Worm (Caenorhabditis elegans) whole organism, mixed stage, embryonic: Measurements from ENCODE around the gene ZK632.4.

Experiments used
- ceh-39 ChIP-seq: fragments of 150-350 bp; optimal IDR thresholded peaks from 2 replicates; lab custom pipeline; 2014; ENCODE audit warnings: missing biosample characterization, missing genetic modification characterization
- ceh-43 ChIP-seq: fragments of 200-800 bp; sonication (Bioruptor generic); optimal IDR thresholded peaks from 2 replicates; lab custom pipeline; 2018; ENCODE audit warnings: mild to moderate bottlenecking, missing genetic modification characterization, moderate library complexity, missing compliant biosample characterization
- ces-1 ChIP-seq: fragments of 150-350 bp; optimal IDR thresholded peaks from 2 replicates; lab custom pipeline; 2014; ENCODE audit warnings: missing biosample characterization, missing genetic modification reagents, missing genetic modification characterization
- drap-1 ChIP-seq: fragments of 200-800 bp; sonication (Bioruptor generic); optimal IDR thresholded peaks from 3 replicates; lab custom pipeline; 2018; ENCODE audit warnings: mild to moderate bottlenecking, missing genetic modification characterization, missing compliant biosample characterization
- lin-13 ChIP-seq: fragments of 150-350 bp; optimal IDR thresholded peaks from 2 replicates; lab custom pipeline; 2014; ENCODE audit warnings: missing biosample characterization, missing genetic modification characterization
- nhr-76 ChIP-seq: sonication (generic microtip); optimal IDR thresholded peaks from 2 replicates; lab custom pipeline; 2017; ENCODE audit warnings: missing biosample characterization, missing genetic modification characterization
- pha-4 ChIP-seq: fragments of 150-350 bp; optimal IDR thresholded peaks from 2 replicates; lab custom pipeline; 2018; ENCODE audit warnings: missing biosample characterization, missing genetic modification reagents, missing genetic modification characterization
- unc-39 ChIP-seq: fragments of 150-350 bp; optimal IDR thresholded peaks from 2 replicates; lab custom pipeline; 2014; ENCODE audit warnings: missing biosample characterization, missing genetic modification characterization
- zip-8 ChIP-seq: fragments of 150-350 bp; optimal IDR thresholded peaks from 2 replicates; lab custom pipeline; 2014; ENCODE audit warnings: missing biosample characterization, missing genetic modification characterization
- ztf-11 ChIP-seq: fragments of 150-350 bp; optimal IDR thresholded peaks from 2 replicates; lab custom pipeline; 2014; ENCODE audit warnings: missing biosample characterization, missing genetic modification characterization

DNA sequence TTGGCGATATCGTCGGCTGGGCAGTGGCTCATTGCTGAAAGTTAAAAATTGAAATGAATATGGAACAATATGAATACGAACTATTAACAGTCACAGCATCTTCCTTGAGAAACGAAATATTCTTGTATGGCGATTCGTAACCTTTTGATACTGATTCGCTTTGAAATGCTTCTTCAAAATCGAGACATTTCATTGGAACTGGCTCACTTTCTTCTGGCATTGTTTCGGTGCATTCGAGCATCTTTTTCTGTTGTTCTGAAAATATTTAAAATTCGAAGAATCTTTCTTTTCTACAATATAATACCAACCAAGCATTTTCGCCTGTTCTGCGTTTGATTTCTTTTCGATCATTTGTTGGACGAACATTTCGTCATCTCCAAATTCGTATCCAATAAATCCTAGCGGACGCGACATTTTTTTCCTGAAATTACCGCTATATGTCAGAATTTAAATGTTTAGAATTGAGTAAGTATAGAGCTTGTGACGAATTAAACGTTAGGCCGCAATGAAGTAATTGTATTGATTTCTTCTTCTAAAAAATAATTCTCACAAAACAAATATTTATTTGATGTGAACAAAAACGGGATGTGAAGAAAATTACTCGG is 17.2 kb upstream of the ZK632.4 start, which contains the start of gene lin-52:
- TF ChIP-seq unc-39 (tag; lab: Kevin White, UChicago) (no peak), ceh-43 (GFP tag; lab: Kevin White, UChicago) (no peak), pha-4 (tag; lab: Kevin White, UChicago) (no peak), zip-8 (tag; lab: Kevin White, UChicago) (no peak), ceh-39 (no peak), lin-13 (tag; lab: Kevin White, UChicago) (no peak), ces-1 (GFP tag; lab: Kevin White, UChicago) (no peak), drap-1 (GFP tag; lab: Kevin White, UChicago) (no peak), nhr-76 (tag; lab: Kevin White, UChicago) (no peak), ztf-11 (tag; lab: Kevin White, UChicago) (no peak)
